Worm (Caenorhabditis elegans) whole organism, dauer: Measurements from ENCODE around the gene golg-2.

Experiments
- unc-62 ChIP-seq: sonication (generic microtip); optimal IDR thresholded peaks from 2 replicates; lab custom pipeline; 2017; ENCODE audit warnings: missing biosample characterization, missing genetic modification reagents, missing genetic modification characterization

golg-2 gene

ce11 chrII:5039912-5040311 lies at the start of gene golg-2:
TSS of gene golg-2 (minus strand) at chrII:5040091.
- no peak for TF ChIP-seq unc-62 (GFP tag; lab: Kevin White, UChicago)

- TF ChIP-seq unc-62 (GFP tag; lab: Kevin White, UChicago): no peak
These were observed 46.3 kb upstream of the golg-2 start for ce11 chrII:5086143-5086542.

- no peak for TF ChIP-seq unc-62 (GFP tag; lab: Kevin White, UChicago)
These were observed 45.6 kb upstream of the golg-2 start, which contains the start of gene txt-9 for ce11 chrII:5085450-5085849. TSS of gene txt-9 (plus strand) at chrII:5085785.

- TF ChIP-seq unc-62 (GFP tag; lab: Kevin White, UChicago): no peak
These were observed 44.3 kb upstream of the golg-2 start for ce11 chrII:5084225-5084624.

- no peak for TF ChIP-seq unc-62 (GFP tag; lab: Kevin White, UChicago)
These were observed 43.5 kb upstream of the golg-2 start, which contains the start of gene C04G6.4 for ce11 chrII:5083341-5083740. TSS of gene C04G6.4 (minus strand) at chrII:5083441.

- TF ChIP-seq unc-62 (GFP tag; lab: Kevin White, UChicago): no peak
These were observed 41.4 kb upstream of the golg-2 start, which contains the start of gene dsh-2 for ce11 chrII:5081124-5081913. TSS of gene dsh-2 (minus strand) at chrII:5081174.

- no peak for TF ChIP-seq unc-62 (GFP tag; lab: Kevin White, UChicago)
These were observed 31.4 kb upstream of the golg-2 start, which contains the start of gene C27A2.7 for ce11 chrII:5071265-5071664. TSS of gene C27A2.7 (minus strand) at chrII:5071365.

ce11 chrII:5069525-5069924 lies 29.6 kb upstream of the golg-2 start, which contains the start of gene idpb-2:
TSS of gene idpb-2 (minus strand) at chrII:5069625.
- no peak for TF ChIP-seq unc-62 (GFP tag; lab: Kevin White, UChicago)

- no peak for TF ChIP-seq unc-62 (GFP tag; lab: Kevin White, UChicago)
These were observed 28.0 kb upstream of the golg-2 start, which contains the start of gene C27A2.8 for ce11 chrII:5067927-5068326. TSS of gene C27A2.8 (minus strand) at chrII:5068043.

ce11 chrII:5066967-5067366 lies 27.1 kb upstream of the golg-2 start:
- no peak for TF ChIP-seq unc-62 (GFP tag; lab: Kevin White, UChicago)

ce11 chrII:5061794-5062368 lies 22.0 kb upstream of the golg-2 start, which contains the start of gene smc-5:
TSS of gene smc-5 (plus strand) at chrII:5062125.
- no peak for TF ChIP-seq unc-62 (GFP tag; lab: Kevin White, UChicago)

- TF ChIP-seq unc-62 (GFP tag; lab: Kevin White, UChicago): no peak
These were observed 20.8 kb upstream of the golg-2 start, which contains the start of gene pho-12 for ce11 chrII:5060719-5061118. TSS of gene pho-12 (minus strand) at chrII:5060819.

- TF ChIP-seq unc-62 (GFP tag; lab: Kevin White, UChicago): no peak
These were observed 18.1 kb upstream of the golg-2 start, which contains the start of gene C27A2.12 for ce11 chrII:5058036-5058435. TSS of gene C27A2.12 (minus strand) at chrII:5058136.

- TF ChIP-seq unc-62 (GFP tag; lab: Kevin White, UChicago): no peak
These were observed 17.4 kb upstream of the golg-2 start for ce11 chrII:5057315-5057714.

ce11 chrII:5056254-5056653 lies 16.4 kb upstream of the golg-2 start:
- no peak for TF ChIP-seq unc-62 (GFP tag; lab: Kevin White, UChicago)

ce11 chrII:5055129-5055666 lies 15.3 kb upstream of the golg-2 start, which contains the start of the genes ify-1 and rpl-22:
TSS of gene ify-1 (minus strand) at chrII:5055179.
TSS of gene rpl-22 (plus strand) at chrII:5055616.
- no peak for TF ChIP-seq unc-62 (GFP tag; lab: Kevin White, UChicago)
